Worm (Caenorhabditis elegans): Measurements from ENCODE around the gene F59C12.3.

The F59C12.3 gene

ce11 chrX:16611333-16612043, 2.2 kb upstream of the F59C12.3 start:
- TF ChIP-seq ceh-82 (tag; optimal IDR thresholded peaks at IDR 0.05): no peak
- peak; percentile 39 for TF ChIP-seq lin-39 (tag; optimal IDR thresholded peaks at IDR 0.05)
- TF ChIP-seq egl-27 (tag; optimal IDR thresholded peaks at IDR 0.05): no peak
- no peak for TF ChIP-seq nhr-67 (tag; optimal IDR thresholded peaks at IDR 0.05)
- no peak for TF ChIP-seq nhr-77 (tag; optimal IDR thresholded peaks at IDR 0.05)
- TF ChIP-seq fkh-10 (GFP tag; optimal IDR thresholded peaks at IDR 0.05): no peak
- no peak for TF ChIP-seq elt-3 (tag; optimal IDR thresholded peaks at IDR 0.05)
- no peak for TF ChIP-seq nhr-237 (tag; optimal IDR thresholded peaks at IDR 0.05)
- TF ChIP-seq ceh-16 (tag; optimal IDR thresholded peaks at IDR 0.05): no peak
- no peak for TF ChIP-seq elt-2 (tag; optimal IDR thresholded peaks at IDR 0.05)
- no peak for TF ChIP-seq nhr-12 (tag; optimal IDR thresholded peaks at IDR 0.05)
- TF ChIP-seq lsy-12 (tag; optimal IDR thresholded peaks at IDR 0.05): no peak
- TF ChIP-seq nhr-23 (tag; optimal IDR thresholded peaks at IDR 0.05): no peak
- no peak for TF ChIP-seq pqm-1 (tag; optimal IDR thresholded peaks at IDR 0.05)
- TF ChIP-seq ztf-4 (tag; optimal IDR thresholded peaks at IDR 0.05): no peak
- TF ChIP-seq nhr-28 (tag; optimal IDR thresholded peaks at IDR 0.05): no peak
- TF ChIP-seq nhr-11 (tag; optimal IDR thresholded peaks at IDR 0.05): no peak
- TF ChIP-seq unc-62 (GFP tag; optimal IDR thresholded peaks at IDR 0.05): no peak
- TF ChIP-seq skn-1 (tag; optimal IDR thresholded peaks at IDR 0.05): no peak
- TF ChIP-seq lin-15B (tag; optimal IDR thresholded peaks at IDR 0.05): no peak
- TF ChIP-seq zag-1 (tag; optimal IDR thresholded peaks at IDR 0.05): no peak
- TF ChIP-seq ama-1 (optimal IDR thresholded peaks at IDR 0.05): no peak
- TF ChIP-seq nhr-25 (tag; optimal IDR thresholded peaks at IDR 0.05): no peak
- TF ChIP-seq mml-1 (tag; optimal IDR thresholded peaks at IDR 0.05): no peak
- TF ChIP-seq ceh-28 (tag; optimal IDR thresholded peaks at IDR 0.05): peak; percentile 69
- TF ChIP-seq R02D3.7 (tag; optimal IDR thresholded peaks at IDR 0.05): no peak
- TF ChIP-seq aly-2 (tag; optimal IDR thresholded peaks at IDR 0.05): no peak
- no peak for TF ChIP-seq ceh-9 (tag; optimal IDR thresholded peaks at IDR 0.05)
- TF ChIP-seq ztf-11 (tag; optimal IDR thresholded peaks at IDR 0.05): no peak
- TF ChIP-seq mdl-1 (tag; optimal IDR thresholded peaks at IDR 0.05): no peak
- no peak for TF ChIP-seq nhr-43 (tag; optimal IDR thresholded peaks at IDR 0.05; ENCODE audit: poor library complexity, severe bottlenecking)
- peak; percentile 69 for TF ChIP-seq hmg-11 (tag; optimal IDR thresholded peaks at IDR 0.05)
- TF ChIP-seq snpc-4 (tag; optimal IDR thresholded peaks at IDR 0.05): peak; percentile 12
- TF ChIP-seq fos-1 (tag; optimal IDR thresholded peaks at IDR 0.05): no peak
- TF ChIP-seq fkh-2 (tag; optimal IDR thresholded peaks at IDR 0.05): no peak
- no peak for TF ChIP-seq unc-39 (tag; optimal IDR thresholded peaks at IDR 0.05)
- no peak for TF ChIP-seq elt-1 (tag; optimal IDR thresholded peaks at IDR 0.05)
- TF ChIP-seq eor-1 (tag; optimal IDR thresholded peaks at IDR 0.05): no peak
- peak; percentile 34 for TF ChIP-seq pha-4 (tag; optimal IDR thresholded peaks at IDR 0.05)
- no peak for TF ChIP-seq tbx-2 (tag; optimal IDR thresholded peaks at IDR 0.05)
- peak; percentile 58 for TF ChIP-seq nfya-1 (tag; optimal IDR thresholded peaks at IDR 0.05; ENCODE audit: insufficient read depth)
- TF ChIP-seq egl-5 (tag; optimal IDR thresholded peaks at IDR 0.05): peak; percentile 56

- TF ChIP-seq egl-5 (tag; optimal IDR thresholded peaks at IDR 0.05): no peak
These were observed 2.2 kb downstream of the F59C12.3 start for ce11 chrX:16607128-16607527.

ce11 chrX:16604566-16604965, 4.8 kb downstream of the F59C12.3 start:
- TF ChIP-seq snpc-4 (tag; optimal IDR thresholded peaks at IDR 0.05) (no peak), pha-4 (tag; optimal IDR thresholded peaks at IDR 0.05) (peak; percentile 71), ztf-11 (tag; optimal IDR thresholded peaks at IDR 0.05) (no peak), nhr-67 (tag; optimal IDR thresholded peaks at IDR 0.05) (no peak), pqm-1 (tag; optimal IDR thresholded peaks at IDR 0.05) (peak; percentile 20), unc-39 (tag; optimal IDR thresholded peaks at IDR 0.05) (no peak), nhr-77 (tag; optimal IDR thresholded peaks at IDR 0.05) (no peak), elt-2 (tag; optimal IDR thresholded peaks at IDR 0.05) (peak; percentile 50), lin-15B (tag; optimal IDR thresholded peaks at IDR 0.05) (no peak), eor-1 (tag; optimal IDR thresholded peaks at IDR 0.05) (no peak), nhr-76 (tag; optimal IDR thresholded peaks at IDR 0.05) (no peak), lsy-12 (tag; optimal IDR thresholded peaks at IDR 0.05) (no peak), nfya-1 (tag; optimal IDR thresholded peaks at IDR 0.05; ENCODE audit: insufficient read depth) (peak; percentile 31), ama-1 (optimal IDR thresholded peaks at IDR 0.05) (no peak), fos-1 (tag; optimal IDR thresholded peaks at IDR 0.05) (no peak), lin-39 (tag; optimal IDR thresholded peaks at IDR 0.05) (no peak), egl-27 (tag; optimal IDR thresholded peaks at IDR 0.05) (no peak), nhr-43 (tag; optimal IDR thresholded peaks at IDR 0.05; ENCODE audit: poor library complexity, severe bottlenecking) (peak; percentile 54), ztf-4 (tag; optimal IDR thresholded peaks at IDR 0.05) (peak; percentile 7), nhr-25 (tag; optimal IDR thresholded peaks at IDR 0.05) (peak; percentile 18), egl-5 (tag; optimal IDR thresholded peaks at IDR 0.05) (no peak), fkh-2 (tag; optimal IDR thresholded peaks at IDR 0.05) (no peak), R02D3.7 (tag; optimal IDR thresholded peaks at IDR 0.05) (peak; percentile 11), ceh-16 (tag; optimal IDR thresholded peaks at IDR 0.05) (no peak), nhr-11 (tag; optimal IDR thresholded peaks at IDR 0.05) (no peak), sea-2 (GFP tag; optimal IDR thresholded peaks at IDR 0.05) (no peak), elt-3 (tag; optimal IDR thresholded peaks at IDR 0.05) (no peak), mml-1 (tag; optimal IDR thresholded peaks at IDR 0.05) (no peak), aly-2 (tag; optimal IDR thresholded peaks at IDR 0.05) (no peak), ZK546.5 (tag; optimal IDR thresholded peaks at IDR 0.05) (no peak), hmg-11 (tag; optimal IDR thresholded peaks at IDR 0.05) (no peak), ceh-9 (tag; optimal IDR thresholded peaks at IDR 0.05) (no peak), skn-1 (tag; optimal IDR thresholded peaks at IDR 0.05) (no peak), nhr-12 (tag; optimal IDR thresholded peaks at IDR 0.05) (no peak), mdl-1 (tag; optimal IDR thresholded peaks at IDR 0.05) (no peak)
